Worm (Caenorhabditis elegans): ENCODE data around the gene shpk-1.

The shpk-1 gene

DNA sequence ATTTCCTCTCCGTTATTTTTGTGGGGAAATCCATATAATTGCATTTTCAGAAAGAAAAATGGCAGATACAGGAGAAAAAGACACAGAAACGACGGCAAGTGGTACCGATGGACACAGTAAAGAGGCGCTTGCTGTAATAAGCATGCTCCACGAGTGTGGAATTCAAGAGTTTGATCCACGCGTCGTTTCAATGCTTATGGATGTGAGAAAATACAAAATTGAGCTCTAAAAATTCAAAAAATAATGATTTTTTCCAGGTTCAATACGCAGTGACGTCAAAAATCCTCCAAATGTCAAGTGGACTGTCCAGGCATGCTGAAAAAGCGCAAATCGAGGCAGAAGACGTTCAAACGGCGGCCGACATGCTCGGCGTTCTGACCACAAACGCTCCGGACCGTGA, 16.4 kb downstream of the shpk-1 start, which contains the start of gene taf-9:
TSS of gene taf-9 (plus strand) at position 51 of the 400 bp plus-strand sequence.
- no peak for TF ChIP-seq aly-2 (tag; optimal IDR thresholded peaks at IDR 0.05)
- no peak for TF ChIP-seq lsy-2 (tag; optimal IDR thresholded peaks at IDR 0.05)
- no peak for TF ChIP-seq fos-1 (tag; optimal IDR thresholded peaks at IDR 0.05)
- no peak for TF ChIP-seq blmp-1 (tag; optimal IDR thresholded peaks at IDR 0.05)
- TF ChIP-seq ceh-8 (GFP tag; optimal IDR thresholded peaks at IDR 0.05), result no peak
- TF ChIP-seq ztf-11 (tag; optimal IDR thresholded peaks at IDR 0.05), result peak in 1 of 2 experiments; percentile 6
- TF ChIP-seq nhr-237 (tag; optimal IDR thresholded peaks at IDR 0.05), result no peak

DNA sequence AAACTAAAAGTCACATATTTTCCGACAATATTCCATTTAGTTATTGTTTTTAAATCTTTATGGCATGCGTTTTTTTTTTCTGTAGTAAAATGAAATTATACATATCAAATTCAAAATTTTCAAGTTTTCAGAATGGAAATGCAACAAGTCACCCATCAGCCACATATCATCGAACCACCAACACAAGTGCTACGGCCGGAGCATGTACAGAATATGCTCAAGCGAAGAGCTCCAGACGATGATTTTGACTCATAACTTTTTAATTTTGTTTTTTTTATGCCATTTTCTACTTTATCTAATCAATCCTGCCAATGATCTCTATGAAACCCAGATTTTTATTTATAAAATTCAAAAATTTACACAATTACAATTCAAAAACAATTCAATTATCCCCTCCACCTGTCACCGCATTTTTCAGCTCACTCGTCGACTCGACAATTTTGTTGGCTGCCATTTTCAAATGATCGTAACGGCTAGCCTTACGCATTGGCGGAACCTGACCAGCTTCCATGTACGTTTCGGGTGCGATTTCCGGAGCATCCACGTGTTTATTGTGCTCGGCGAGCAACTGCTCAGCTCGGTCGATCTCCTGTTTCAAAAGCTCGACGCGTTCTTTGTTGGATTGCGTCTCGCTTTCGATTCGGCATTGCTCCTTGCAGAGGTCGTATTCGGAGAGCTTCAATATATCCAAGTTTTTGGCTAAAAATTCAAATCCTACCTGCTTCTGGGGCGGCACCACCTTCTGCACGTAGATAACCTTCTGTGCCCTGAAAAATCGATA, 18.0 kb downstream of the shpk-1 start:
- TF ChIP-seq elt-2 (tag; optimal IDR thresholded peaks at IDR 0.05) (peak; percentile 4), mep-1 (tag; optimal IDR thresholded peaks at IDR 0.05) (no peak), fkh-8 (tag; optimal IDR thresholded peaks at IDR 0.05) (no peak), C16A3.4 (tag; optimal IDR thresholded peaks at IDR 0.05) (no peak), unc-30 (tag; optimal IDR thresholded peaks at IDR 0.05) (no peak), lin-39 (tag; optimal IDR thresholded peaks at IDR 0.05) (no peak), ceh-90 (tag; optimal IDR thresholded peaks at IDR 0.05) (no peak), C04F5.9 (tag; optimal IDR thresholded peaks at IDR 0.05) (no peak), Y116A8C.19 (tag; optimal IDR thresholded peaks at IDR 0.05; ENCODE audit: borderline replicate concordance) (no peak), ceh-63 (GFP tag; optimal IDR thresholded peaks at IDR 0.05) (peak; percentile 62), nhr-77 (tag; optimal IDR thresholded peaks at IDR 0.05) (no peak), tlp-1 (tag; optimal IDR thresholded peaks at IDR 0.05) (no peak), nhr-90 (tag; optimal IDR thresholded peaks at IDR 0.05; ENCODE audit: poor library complexity) (peak; percentile 16), skn-1 (tag; optimal IDR thresholded peaks at IDR 0.05) (no peak), lin-15B (tag; optimal IDR thresholded peaks at IDR 0.05) (no peak), sup-37 (GFP tag; optimal IDR thresholded peaks at IDR 0.05) (no peak), ceh-8 (GFP tag; optimal IDR thresholded peaks at IDR 0.05) (no peak), sptf-1 (tag; optimal IDR thresholded peaks at IDR 0.05) (no peak), nhr-71 (tag; optimal IDR thresholded peaks at IDR 0.05) (no peak), lir-3 (tag; optimal IDR thresholded peaks at IDR 0.05; ENCODE audit: poor library complexity) (no peak), fkh-4 (tag; optimal IDR thresholded peaks at IDR 0.05; ENCODE audit: borderline replicate concordance) (no peak), elt-3 (tag; optimal IDR thresholded peaks at IDR 0.05) (no peak), snpc-4 (tag; optimal IDR thresholded peaks at IDR 0.05) (no peak), aly-2 (tag; optimal IDR thresholded peaks at IDR 0.05) (no peak), ama-1 (optimal IDR thresholded peaks at IDR 0.05) (peak; percentile 26), ztf-4 (tag; optimal IDR thresholded peaks at IDR 0.05) (no peak), dpl-1 (GFP tag; optimal IDR thresholded peaks at IDR 0.05) (no peak), irx-1 (tag; optimal IDR thresholded peaks at IDR 0.05) (no peak), fos-1 (tag; optimal IDR thresholded peaks at IDR 0.05) (no peak), zip-4 (GFP tag; optimal IDR thresholded peaks at IDR 0.05) (no peak), hlh-17 (GFP tag; optimal IDR thresholded peaks at IDR 0.05; ENCODE audit: borderline replicate concordance) (no peak), hlh-4 (tag; optimal IDR thresholded peaks at IDR 0.05) (no peak)

- TF ChIP-seq ces-1 (GFP tag; optimal IDR thresholded peaks at IDR 0.05) (no peak), dpl-1 (GFP tag; optimal IDR thresholded peaks at IDR 0.05) (no peak), lin-35 (GFP tag; optimal IDR thresholded peaks at IDR 0.05) (peak in 1 of 2 experiments; percentile 27), elt-2 (tag; optimal IDR thresholded peaks at IDR 0.05) (peak; percentile 85), zag-1 (tag; optimal IDR thresholded peaks at IDR 0.05) (no peak), hpl-2 (GFP tag; optimal IDR thresholded peaks at IDR 0.05) (no peak), nhr-71 (tag; optimal IDR thresholded peaks at IDR 0.05) (peak; percentile 12), C34B4.2 (tag; optimal IDR thresholded peaks at IDR 0.05) (no peak), nhr-77 (tag; optimal IDR thresholded peaks at IDR 0.05) (no peak), elt-3 (tag; optimal IDR thresholded peaks at IDR 0.05) (no peak), mef-2 (tag; optimal IDR thresholded peaks at IDR 0.05) (no peak), sptf-1 (tag; optimal IDR thresholded peaks at IDR 0.05) (no peak), unc-62 (GFP tag; optimal IDR thresholded peaks at IDR 0.05) (no peak), mdl-1 (tag; optimal IDR thresholded peaks at IDR 0.05) (peak in 1 of 2 experiments; percentile 31), nhr-11 (tag; optimal IDR thresholded peaks at IDR 0.05) (no peak)
Measured at ce11 chrIII:13626692-13627091, 18.9 kb downstream of the shpk-1 start, which contains the start of gene T12D8.5. Gene T12D8.5, minus strand, starts transcription at chrIII:13626786.
